Worm (Caenorhabditis elegans) whole organism, mixed stage, embryonic: ENCODE measurements around the gene cyd-1.

Experiments used
- M03D4.4 ChIP-seq: sonication (generic microtip); optimal IDR thresholded peaks from 2 replicates; lab custom pipeline; 2017; ENCODE audit warnings: mild to moderate bottlenecking, missing genetic modification characterization, missing compliant biosample characterization
- bed-3 ChIP-seq: fragments of 200-800 bp; sonication (Bioruptor generic); optimal IDR thresholded peaks from 3 replicates; lab custom pipeline; 2018; ENCODE audit warnings: mild to moderate bottlenecking, missing genetic modification characterization, moderate library complexity, missing compliant biosample characterization
- blmp-1 ChIP-seq: fragments of 150-350 bp; optimal IDR thresholded peaks from 2 replicates; lab custom pipeline; 2014; ENCODE audit warnings: missing biosample characterization, missing genetic modification characterization
- ceh-39 ChIP-seq: fragments of 150-350 bp; optimal IDR thresholded peaks from 2 replicates; lab custom pipeline; 2014; ENCODE audit warnings: missing biosample characterization, missing genetic modification characterization
- ceh-43 ChIP-seq: fragments of 200-800 bp; sonication (Bioruptor generic); optimal IDR thresholded peaks from 2 replicates; lab custom pipeline; 2018; ENCODE audit warnings: mild to moderate bottlenecking, missing genetic modification characterization, moderate library complexity, missing compliant biosample characterization
- ceh-83 ChIP-seq: fragments of 200-800 bp; sonication (Bioruptor generic); optimal IDR thresholded peaks from 2 replicates; lab custom pipeline; 2018; ENCODE audit warnings: mild to moderate bottlenecking, missing genetic modification characterization, missing compliant biosample characterization
- ces-1 ChIP-seq: fragments of 150-350 bp; optimal IDR thresholded peaks from 2 replicates; lab custom pipeline; 2014; ENCODE audit warnings: missing biosample characterization, missing genetic modification reagents, missing genetic modification characterization
- drap-1 ChIP-seq: fragments of 200-800 bp; sonication (Bioruptor generic); optimal IDR thresholded peaks from 3 replicates; lab custom pipeline; 2018; ENCODE audit warnings: mild to moderate bottlenecking, missing genetic modification characterization, missing compliant biosample characterization
- elt-1 ChIP-seq: sonication (generic microtip); optimal IDR thresholded peaks from 2 replicates; lab custom pipeline; 2017; ENCODE audit warnings: missing genetic modification characterization, mild to moderate bottlenecking, missing compliant biosample characterization, antibody characterized with exemption, moderate library complexity, borderline replicate concordance; ENCODE audit not compliant: insufficient read depth
- elt-3 ChIP-seq: fragments of 150-350 bp; optimal IDR thresholded peaks from 2 replicates; lab custom pipeline; 2014; ENCODE audit warnings: missing biosample characterization, missing genetic modification characterization
- flh-1 ChIP-seq: fragments of 200-800 bp; sonication (Bioruptor generic); optimal IDR thresholded peaks from 2 replicates; lab custom pipeline; 2018; ENCODE audit warnings: mild to moderate bottlenecking, missing genetic modification characterization, moderate library complexity, missing compliant biosample characterization
- ham-2 ChIP-seq: fragments of 200-800 bp; sonication (Bioruptor generic); optimal IDR thresholded peaks from 2 replicates; lab custom pipeline; 2018; ENCODE audit warnings: mild to moderate bottlenecking, missing genetic modification characterization, missing compliant biosample characterization
- hlh-1 ChIP-seq: fragments of 150-350 bp; optimal IDR thresholded peaks from 2 replicates; lab custom pipeline; 2014; ENCODE audit warnings: missing biosample characterization, missing genetic modification reagents, missing genetic modification characterization
- lin-13 ChIP-seq: fragments of 150-350 bp; optimal IDR thresholded peaks from 2 replicates; lab custom pipeline; 2014; ENCODE audit warnings: missing biosample characterization, missing genetic modification characterization
- lin-32 ChIP-seq: fragments of 200-800 bp; sonication (Bioruptor generic); optimal IDR thresholded peaks from 2 replicates; lab custom pipeline; 2018; ENCODE audit warnings: mild to moderate bottlenecking, missing genetic modification characterization, missing compliant biosample characterization
- lsy-2 ChIP-seq: fragments of 150-350 bp; optimal IDR thresholded peaks from 2 replicates; lab custom pipeline; 2014; ENCODE audit warnings: missing biosample characterization, missing genetic modification characterization
- mab-5 ChIP-seq: fragments of 150-350 bp; optimal IDR thresholded peaks from 2 replicates; lab custom pipeline; 2014; ENCODE audit warnings: missing biosample characterization, missing genetic modification characterization
- mep-1 ChIP-seq: fragments of 150-350 bp; optimal IDR thresholded peaks from 2 replicates; lab custom pipeline; 2017; ENCODE audit warnings: missing biosample characterization, missing genetic modification reagents, missing genetic modification characterization, inconsistent platforms
- mls-2 ChIP-seq: sonication (generic microtip); optimal IDR thresholded peaks from 2 replicates; lab custom pipeline; 2016; ENCODE audit warnings: mild to moderate bottlenecking, missing genetic modification characterization, moderate library complexity, missing compliant biosample characterization
- nhr-2 ChIP-seq: fragments of 150-350 bp; optimal IDR thresholded peaks from 2 replicates; lab custom pipeline; 2014; ENCODE audit warnings: missing biosample characterization, missing genetic modification characterization
- nhr-237 ChIP-seq: fragments of 150-350 bp; optimal IDR thresholded peaks from 2 replicates; lab custom pipeline; 2014; ENCODE audit warnings: missing biosample characterization, missing genetic modification characterization
- nhr-76 ChIP-seq: sonication (generic microtip); optimal IDR thresholded peaks from 2 replicates; lab custom pipeline; 2017; ENCODE audit warnings: missing biosample characterization, missing genetic modification characterization
- pha-4 ChIP-seq: fragments of 150-350 bp; optimal IDR thresholded peaks from 2 replicates; lab custom pipeline; 2018; ENCODE audit warnings: missing biosample characterization, missing genetic modification reagents, missing genetic modification characterization
- sem-2 ChIP-seq: fragments of 200-800 bp; sonication (Bioruptor generic); optimal IDR thresholded peaks from 2 replicates; lab custom pipeline; 2018; ENCODE audit warnings: mild to moderate bottlenecking, missing genetic modification characterization, missing compliant biosample characterization
- snpc-4 ChIP-seq: fragments of 150-350 bp; optimal IDR thresholded peaks from 2 replicates; lab custom pipeline; 2014; ENCODE audit warnings: missing biosample characterization, missing genetic modification characterization
- sptf-1 ChIP-seq: sonication (generic microtip); optimal IDR thresholded peaks from 2 replicates; lab custom pipeline; 2017; ENCODE audit warnings: mild to moderate bottlenecking, missing genetic modification characterization, moderate library complexity, missing compliant biosample characterization
- unc-120 ChIP-seq: sonication (generic microtip); optimal IDR thresholded peaks from 2 replicates; lab custom pipeline; 2017; ENCODE audit warnings: missing genetic modification characterization, missing compliant biosample characterization; ENCODE audit not compliant: poor library complexity, severe bottlenecking
- unc-39 ChIP-seq: fragments of 150-350 bp; optimal IDR thresholded peaks from 2 replicates; lab custom pipeline; 2014; ENCODE audit warnings: missing biosample characterization, missing genetic modification characterization
- unc-62 ChIP-seq: fragments of 150-350 bp; optimal IDR thresholded peaks from 2 replicates; lab custom pipeline; 2014; ENCODE audit warnings: missing biosample characterization, missing genetic modification reagents, missing genetic modification characterization
- zip-8 ChIP-seq: fragments of 150-350 bp; optimal IDR thresholded peaks from 2 replicates; lab custom pipeline; 2014; ENCODE audit warnings: missing biosample characterization, missing genetic modification characterization
- ztf-11 ChIP-seq: fragments of 150-350 bp; optimal IDR thresholded peaks from 2 replicates; lab custom pipeline; 2014; ENCODE audit warnings: missing biosample characterization, missing genetic modification characterization

cyd-1 gene

DNA sequence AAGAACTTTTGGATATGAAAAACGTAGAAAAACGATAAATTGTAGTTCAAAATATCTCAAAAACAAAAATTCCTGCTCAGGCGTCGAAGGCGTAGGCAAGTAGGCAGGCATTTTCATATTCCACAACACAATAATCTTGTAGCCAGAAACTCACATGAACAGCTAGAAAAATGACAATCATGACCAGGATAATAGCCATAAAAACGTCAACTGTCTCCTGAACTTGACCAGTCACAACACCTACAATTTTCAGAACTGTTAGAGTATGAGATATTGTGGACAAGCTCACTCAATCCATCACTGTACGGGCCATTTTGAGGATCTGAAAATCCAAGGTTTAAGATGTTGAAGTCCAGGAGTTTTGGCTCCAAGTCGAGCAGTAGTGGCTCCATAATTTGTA is 17.0 kb downstream of the cyd-1 start, which contains the start of gene Y38F1A.7:
Y38F1A.7 (minus strand) TSS at position 392 of the 400 bp plus-strand sequence.
- TF ChIP-seq drap-1 (GFP tag; lab: Kevin White, UChicago) (no peak), bed-3 (no peak), sptf-1 (tag; lab: Kevin White, UChicago) (no peak), flh-1 (GFP tag; lab: Kevin White, UChicago) (no peak), nhr-2 (tag; lab: Kevin White, UChicago) (no peak), elt-1 (no peak), sem-2 (no peak), ceh-83 (GFP tag; lab: Kevin White, UChicago) (no peak), ztf-11 (tag; lab: Kevin White, UChicago) (no peak), lin-32 (GFP tag; lab: Kevin White, UChicago) (no peak), elt-3 (tag; lab: Kevin White, UChicago) (no peak), mls-2 (tag; lab: Kevin White, UChicago) (no peak), ceh-43 (no peak)

- TF ChIP-seq nhr-2 (tag; lab: Kevin White, UChicago) (no peak), ceh-43 (no peak), zip-8 (no peak), unc-62 (GFP tag; lab: Kevin White, UChicago) (no peak), unc-39 (tag; lab: Kevin White, UChicago) (no peak), ceh-83 (GFP tag; lab: Kevin White, UChicago) (no peak), ceh-39 (tag; lab: Kevin White, UChicago) (no peak), lsy-2 (tag; lab: Kevin White, UChicago) (no peak), elt-1 (no peak), mab-5 (tag; lab: Kevin White, UChicago) (no peak), drap-1 (GFP tag; lab: Kevin White, UChicago) (no peak), M03D4.4 (no peak), hlh-1 (tag; lab: Kevin White, UChicago) (no peak), mls-2 (tag; lab: Kevin White, UChicago) (no peak), nhr-76 (tag; lab: Kevin White, UChicago) (no peak), flh-1 (GFP tag; lab: Kevin White, UChicago) (no peak), lin-32 (GFP tag; lab: Kevin White, UChicago) (no peak), elt-3 (tag; lab: Kevin White, UChicago) (no peak), sem-2 (no peak), mep-1 (tag; lab: Kevin White, UChicago) (no peak)
- TF ChIP-seq, all 35 proteins: peak for 0
Observed at ce11 chrII:13000753-13001152, 20.4 kb downstream of the cyd-1 start, which contains the start of gene Y38F1A.8. Gene Y38F1A.8 (minus strand): TSS chrII:13000853.

ce11 chrII:13003244-13003643 is 22.9 kb downstream of the cyd-1 start:
- TF ChIP-seq ces-1 (GFP tag; lab: Kevin White, UChicago): no peak
- no peak for TF ChIP-seq sem-2
- TF ChIP-seq elt-3 (tag; lab: Kevin White, UChicago): no peak
- no peak for TF ChIP-seq M03D4.4
- no peak for TF ChIP-seq ham-2
- no peak for TF ChIP-seq blmp-1 (tag; lab: Kevin White, UChicago)

ce11 chrII:13004160-13004871 is 23.9 kb downstream of the cyd-1 start:
- TF ChIP-seq nhr-237 (tag; lab: Kevin White, UChicago) (no peak), ceh-39 (tag; lab: Kevin White, UChicago) (no peak), mls-2 (tag; lab: Kevin White, UChicago) (no peak), unc-39 (tag; lab: Kevin White, UChicago) (no peak), drap-1 (GFP tag; lab: Kevin White, UChicago) (no peak), zip-8 (no peak), lin-13 (tag; lab: Kevin White, UChicago) (no peak), M03D4.4 (no peak), mab-5 (tag; lab: Kevin White, UChicago) (peak; percentile 69), unc-120 (tag; lab: Kevin White, UChicago) (no peak), ceh-83 (GFP tag; lab: Kevin White, UChicago) (no peak), ceh-43 (no peak), nhr-2 (tag; lab: Kevin White, UChicago) (no peak), ham-2 (peak; percentile 6), flh-1 (GFP tag; lab: Kevin White, UChicago) (no peak), unc-62 (GFP tag; lab: Kevin White, UChicago) (peak; percentile 85), snpc-4 (tag; lab: Kevin White, UChicago) (no peak), nhr-76 (tag; lab: Kevin White, UChicago) (no peak), sem-2 (no peak), pha-4 (no peak), ces-1 (GFP tag; lab: Kevin White, UChicago) (no peak), elt-3 (tag; lab: Kevin White, UChicago) (peak; percentile 25), ztf-11 (tag; lab: Kevin White, UChicago) (no peak), bed-3 (no peak), blmp-1 (tag; lab: Kevin White, UChicago) (no peak), hlh-1 (tag; lab: Kevin White, UChicago) (no peak)
